Worm (Caenorhabditis elegans) whole organism, L3 larva: Measurements from ENCODE around the gene F07E5.7.

Experiments
- nhr-23 ChIP-seq: fragments of 150-350 bp; optimal IDR thresholded peaks from 2 replicates; lab custom pipeline; 2014; ENCODE audit warnings: missing biosample characterization, missing genetic modification reagents, missing genetic modification characterization
- nhr-43 ChIP-seq: sonication (generic microtip); optimal IDR thresholded peaks from 2 replicates; lab custom pipeline; 2016; ENCODE audit warnings: mild to moderate bottlenecking, missing genetic modification characterization, missing compliant biosample characterization; ENCODE audit not compliant: poor library complexity, severe bottlenecking
- snpc-4 ChIP-seq: fragments of 150-350 bp; optimal IDR thresholded peaks from 2 replicates; lab custom pipeline; 2014; ENCODE audit warnings: missing biosample characterization, missing genetic modification characterization

DNA sequence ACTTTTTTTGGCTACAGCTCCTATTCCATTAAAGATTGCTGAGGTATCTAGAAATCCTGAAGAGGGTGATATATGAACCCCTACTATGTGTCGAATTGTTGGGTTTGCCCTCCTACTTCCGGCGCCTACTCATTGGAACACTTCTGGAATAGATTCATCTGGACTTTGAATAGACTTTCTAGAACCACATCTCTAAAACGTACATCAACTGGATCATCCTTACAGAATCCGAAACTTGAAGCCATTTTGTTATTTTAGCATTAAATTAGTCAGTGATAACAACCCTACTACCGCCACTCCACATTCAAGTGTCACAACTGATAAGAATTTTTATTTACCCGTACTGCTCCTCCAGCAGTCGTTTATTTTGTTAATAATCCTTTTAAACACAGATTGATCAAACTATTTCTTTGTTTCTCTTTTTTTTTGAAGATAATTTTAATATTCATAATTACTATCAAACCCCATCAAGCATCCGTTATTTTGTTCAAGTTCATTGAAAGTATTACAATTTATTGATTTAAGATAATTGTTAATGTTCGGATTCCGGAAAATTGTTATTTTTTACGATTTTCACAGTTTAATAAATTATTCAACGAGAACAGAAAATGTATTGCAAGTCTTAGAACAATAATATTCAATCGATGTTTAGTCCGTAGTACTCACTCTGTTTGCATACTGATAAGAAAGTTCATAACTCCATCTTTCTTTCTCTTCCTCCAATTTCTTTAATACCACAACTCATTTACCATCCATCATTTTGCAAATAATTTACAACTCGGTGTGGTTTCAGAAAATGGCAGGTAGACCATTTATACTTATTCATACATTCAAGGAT is 28.0 kb upstream of the F07E5.7 start, which contains the start of gene math-42:
- no peak for TF ChIP-seq nhr-23
- no peak for TF ChIP-seq nhr-43 (tag; lab: Kevin White, UChicago)
- no peak for TF ChIP-seq snpc-4 (tag; lab: Kevin White, UChicago)
